Worm (Caenorhabditis elegans): ENCODE data around the gene F57E7.4.

Gene F57E7.4

DNA sequence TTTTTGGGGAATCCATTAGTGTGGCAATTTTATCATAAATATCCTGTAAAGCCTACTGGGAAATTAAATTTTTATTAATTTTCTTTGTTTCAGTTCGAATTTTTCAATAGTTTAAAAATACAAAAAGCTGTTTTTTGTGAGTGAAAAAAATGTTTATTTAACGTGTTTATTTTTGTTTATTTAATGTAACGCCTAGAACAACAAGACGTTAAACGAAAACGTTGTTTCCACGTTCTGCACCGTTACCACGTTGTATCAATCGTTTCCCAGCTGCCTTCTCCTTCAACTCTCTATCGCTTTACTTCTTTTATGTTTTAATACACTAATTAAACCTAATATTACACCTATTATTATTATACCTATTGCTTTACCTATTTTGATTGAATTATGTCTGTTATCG lies 33.1 kb downstream of the F57E7.4 start, which contains the start of gene T08G3.13:
Gene T08G3.13, plus strand, starts transcription at position 301 of the 400 bp plus-strand sequence.
- TF ChIP-seq lin-35 (GFP tag; optimal IDR thresholded peaks at IDR 0.05) (no peak), sup-37 (GFP tag; optimal IDR thresholded peaks at IDR 0.05) (no peak), nhr-12 (tag; optimal IDR thresholded peaks at IDR 0.05) (no peak), sox-4 (tag; optimal IDR thresholded peaks at IDR 0.05) (no peak), vab-15 (tag; optimal IDR thresholded peaks at IDR 0.05) (no peak), mdl-1 (tag; optimal IDR thresholded peaks at IDR 0.05) (no peak), zip-4 (GFP tag; optimal IDR thresholded peaks at IDR 0.05) (no peak), aha-1 (tag; optimal IDR thresholded peaks at IDR 0.05) (no peak), pag-3 (tag; optimal IDR thresholded peaks at IDR 0.05; ENCODE audit: borderline replicate concordance, insufficient read depth) (no peak), fkh-10 (GFP tag; optimal IDR thresholded peaks at IDR 0.05) (no peak), unc-98 (GFP tag; IDR thresholded peaks at IDR 0.05) (no peak), hpl-2 (GFP tag; optimal IDR thresholded peaks at IDR 0.05) (no peak), ceh-63 (GFP tag; optimal IDR thresholded peaks at IDR 0.05) (no peak)

DNA sequence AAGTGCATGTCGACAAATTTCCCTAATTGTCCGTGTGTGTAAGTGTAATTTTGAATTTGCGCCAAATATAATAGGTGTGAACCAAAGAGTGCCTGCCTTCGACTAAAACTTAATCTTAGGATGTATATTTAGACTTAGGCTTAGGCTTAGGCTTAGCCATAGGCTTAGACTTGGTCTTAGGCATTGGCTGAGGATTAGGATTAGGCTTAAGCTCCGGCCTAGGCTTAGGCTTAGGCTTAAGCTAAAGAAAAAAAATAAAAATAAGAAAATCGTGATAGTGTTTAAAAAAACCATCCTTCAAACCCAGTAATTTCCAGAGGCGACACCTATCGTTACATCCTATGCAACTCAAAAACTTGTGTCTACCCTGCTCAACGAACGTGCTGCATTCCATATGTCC lies 34.6 kb downstream of the F57E7.4 start:
- TF ChIP-seq dpl-1 (GFP tag; optimal IDR thresholded peaks at IDR 0.05): no peak
- TF ChIP-seq Y116A8C.19 (tag; optimal IDR thresholded peaks at IDR 0.05; ENCODE audit: borderline replicate concordance): no peak
- TF ChIP-seq ceh-63 (GFP tag; optimal IDR thresholded peaks at IDR 0.05): no peak
- TF ChIP-seq sptf-1 (tag; optimal IDR thresholded peaks at IDR 0.05): no peak
- TF ChIP-seq nhr-28 (tag; optimal IDR thresholded peaks at IDR 0.05): no peak
- TF ChIP-seq pqm-1 (tag; optimal IDR thresholded peaks at IDR 0.05): no peak
- no peak for TF ChIP-seq snu-23 (GFP tag; optimal IDR thresholded peaks at IDR 0.05)
- no peak for TF ChIP-seq lin-35 (GFP tag; optimal IDR thresholded peaks at IDR 0.05)
- no peak for TF ChIP-seq skn-1 (tag; optimal IDR thresholded peaks at IDR 0.05)
- no peak for TF ChIP-seq tbx-2 (tag; optimal IDR thresholded peaks at IDR 0.05)
- TF ChIP-seq mab-9 (GFP tag; IDR thresholded peaks at IDR 0.05): no peak
- TF ChIP-seq jun-1 (tag; optimal IDR thresholded peaks at IDR 0.05): no peak

DNA sequence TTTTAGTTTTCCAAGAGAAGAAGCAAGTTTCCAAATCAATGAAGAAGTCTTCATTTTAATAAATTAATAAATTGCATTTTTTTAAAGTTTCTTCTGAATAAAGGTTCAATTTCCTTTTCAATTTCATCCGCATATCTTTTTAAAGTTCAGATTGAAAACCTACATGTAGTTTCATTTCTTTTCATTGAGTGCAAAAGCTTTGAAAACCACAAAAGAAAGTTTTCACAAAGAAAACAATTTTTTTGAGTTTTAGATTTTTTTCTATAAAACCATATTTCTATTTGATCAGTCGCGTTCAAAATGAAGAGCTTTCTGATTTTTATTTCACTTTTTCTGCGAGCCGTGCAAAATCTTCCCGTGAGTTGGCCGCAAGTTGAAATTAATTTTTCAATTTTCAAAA lies 35.1 kb downstream of the F57E7.4 start, which contains the start of gene T08G3.6:
Gene T08G3.6, plus strand, starts transcription at position 301 of the 400 bp plus-strand sequence.
- TF ChIP-seq ces-1 (GFP tag; optimal IDR thresholded peaks at IDR 0.05) (no peak), lin-15B (tag; optimal IDR thresholded peaks at IDR 0.05) (no peak), dpl-1 (GFP tag; optimal IDR thresholded peaks at IDR 0.05) (no peak), ceh-82 (tag; optimal IDR thresholded peaks at IDR 0.05) (no peak), ceh-88 (GFP tag; IDR thresholded peaks at IDR 0.05) (no peak), nhr-71 (tag; optimal IDR thresholded peaks at IDR 0.05) (no peak), snu-23 (GFP tag; optimal IDR thresholded peaks at IDR 0.05) (no peak), lin-14 (GFP tag; optimal IDR thresholded peaks at IDR 0.05) (no peak), sptf-1 (tag; optimal IDR thresholded peaks at IDR 0.05) (no peak), skn-1 (tag; optimal IDR thresholded peaks at IDR 0.05) (no peak), nhr-237 (tag; optimal IDR thresholded peaks at IDR 0.05) (no peak), grh-1 (GFP tag; IDR thresholded peaks at IDR 0.05) (no peak), irx-1 (tag; optimal IDR thresholded peaks at IDR 0.05) (no peak), fos-1 (tag; optimal IDR thresholded peaks at IDR 0.05) (no peak), ztf-4 (tag; optimal IDR thresholded peaks at IDR 0.05) (no peak), nhr-77 (tag; optimal IDR thresholded peaks at IDR 0.05) (no peak), nhr-12 (tag; optimal IDR thresholded peaks at IDR 0.05) (no peak)

DNA sequence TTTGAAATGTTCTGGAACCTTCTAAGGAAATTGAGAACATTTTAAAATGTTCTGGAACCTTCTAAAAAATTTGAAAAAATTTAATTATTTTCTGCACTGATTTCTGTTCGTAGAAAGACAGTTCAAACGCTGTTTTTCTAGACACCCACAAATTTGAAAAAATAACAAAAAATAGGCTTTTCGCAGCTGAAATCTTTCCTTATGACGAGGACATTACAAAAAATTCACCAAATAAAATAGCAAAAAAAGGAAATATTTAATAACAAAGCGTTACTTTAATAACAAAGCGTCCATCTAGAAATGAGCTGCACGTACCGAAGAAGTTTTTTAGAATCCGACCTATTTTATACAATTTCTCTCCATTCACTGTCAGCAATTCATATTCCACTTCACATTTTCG lies 37.2 kb downstream of the F57E7.4 start, which contains the start of gene srh-141:
Gene srh-141, plus strand, starts transcription at position 301 of the 400 bp plus-strand sequence.
- TF ChIP-seq fkh-4 (tag; optimal IDR thresholded peaks at IDR 0.05; ENCODE audit: borderline replicate concordance) (no peak), mef-2 (tag; optimal IDR thresholded peaks at IDR 0.05) (no peak), lsy-2 (tag; optimal IDR thresholded peaks at IDR 0.05) (no peak), unc-98 (GFP tag; IDR thresholded peaks at IDR 0.05) (no peak), nhr-77 (tag; optimal IDR thresholded peaks at IDR 0.05) (no peak), C04F5.9 (tag; optimal IDR thresholded peaks at IDR 0.05) (no peak), ceh-8 (GFP tag; optimal IDR thresholded peaks at IDR 0.05) (no peak), unc-130 (tag; optimal IDR thresholded peaks at IDR 0.05) (no peak), ceh-63 (GFP tag; optimal IDR thresholded peaks at IDR 0.05) (no peak), ama-1 (optimal IDR thresholded peaks at IDR 0.05) (no peak), pag-3 (tag; optimal IDR thresholded peaks at IDR 0.05; ENCODE audit: borderline replicate concordance, insufficient read depth) (no peak), sox-4 (tag; optimal IDR thresholded peaks at IDR 0.05) (no peak), efl-1 (optimal IDR thresholded peaks at IDR 0.05) (no peak), efl-1 (GFP tag; optimal IDR thresholded peaks at IDR 0.05 in 1 of 2) (no peak), nhr-19 (GFP tag; conservative IDR thresholded peaks at IDR 0.05) (no peak), lin-35 (GFP tag; optimal IDR thresholded peaks at IDR 0.05) (no peak), fkh-10 (GFP tag; optimal IDR thresholded peaks at IDR 0.05) (no peak), mdl-1 (tag; optimal IDR thresholded peaks at IDR 0.05) (no peak), vab-15 (tag; optimal IDR thresholded peaks at IDR 0.05) (no peak), snu-23 (GFP tag; optimal IDR thresholded peaks at IDR 0.05) (no peak), sup-37 (GFP tag; optimal IDR thresholded peaks at IDR 0.05) (no peak)

Measured in whole organism, L1 larva.